Worm (Caenorhabditis elegans) whole organism, young adult: ENCODE data around the gene T06D8.9.

Experiments
- Y56A3A.18 ChIP-seq: fragments of 200-800 bp; sonication (Bioruptor generic); IDR thresholded peaks from 2 replicates; pipeline ENCODE4 v1.3.6; 2022; ENCODE audit warnings: missing genetic modification reagents, missing genetic modification characterization, missing compliant biosample characterization
- cebp-1 ChIP-seq, 2 experiments: fragments of 200-800 bp in 1 of 2; sonication (Bioruptor generic) in 1 of 2; sonication (generic microtip) in 1 of 2; IDR thresholded peaks in 1 of 2; optimal IDR thresholded peaks in 1 of 2; 2 replicates each; pipeline versions ENCODE4 v1.3.6 to Lab custom; 2017 to 2022; ENCODE audit warnings: missing compliant biosample characterization in 2 of 2, missing genetic modification characterization in 2 of 2, mild to moderate bottlenecking in 1 of 2, missing genetic modification reagents in 1 of 2, moderate library complexity in 1 of 2
- lin-54 ChIP-seq: fragments of 200-800 bp; sonication (Bioruptor generic); optimal IDR thresholded peaks from 2 replicates; lab custom pipeline; 2018; ENCODE audit warnings: mild to moderate bottlenecking, missing genetic modification characterization, missing compliant biosample characterization
- pha-4 ChIP-seq: fragments of 150-350 bp; sonication (generic microtip); optimal IDR thresholded peaks from 2 replicates; lab custom pipeline; 2014; ENCODE audit warnings: missing biosample characterization, missing genetic modification reagents, missing genetic modification characterization

DNA sequence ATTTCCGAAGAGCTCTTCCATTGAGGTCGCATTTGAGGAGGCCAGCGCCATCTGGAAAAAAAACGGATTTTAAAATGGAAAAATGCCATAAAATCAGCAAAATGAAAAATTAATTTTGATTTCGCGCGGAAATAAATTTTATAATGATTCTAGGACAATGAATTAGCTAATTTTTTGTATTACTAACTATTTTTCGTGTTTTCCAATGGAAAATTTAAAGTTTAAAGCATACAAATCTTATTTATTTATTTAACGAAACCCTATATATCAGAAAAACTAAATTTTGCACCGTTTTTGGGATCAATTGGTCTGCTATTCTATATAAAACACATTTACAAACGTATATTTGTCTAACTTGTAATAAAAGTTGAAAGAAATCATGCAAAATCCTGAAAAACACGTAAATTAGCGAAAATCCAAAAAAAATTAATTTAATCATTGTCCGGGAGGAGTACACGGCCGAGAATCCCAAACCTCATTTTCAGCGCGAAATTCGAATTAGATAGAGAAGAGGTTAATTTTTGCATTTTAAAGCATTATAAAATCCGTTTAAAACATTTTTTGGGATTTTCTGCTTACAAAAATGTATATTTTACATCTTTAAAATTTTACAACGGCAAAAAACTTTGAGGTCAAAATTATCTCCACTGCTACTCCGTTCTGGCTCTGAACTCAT is 50.9 kb downstream of the T06D8.9 start, which contains the start of gene C47G2.3:
- TF ChIP-seq Y56A3A.18 (no peak), lin-54 (GFP tag; lab: Kevin White, UChicago) (peak; percentile 86), cebp-1 (GFP tag; IDR thresholded peaks at IDR 0.05; lab: Robert Waterston, UW) (no peak), cebp-1 (tag; optimal IDR thresholded peaks at IDR 0.05; lab: Kevin White, UChicago) (no peak), pha-4 (no peak)
